Fruit fly (Drosophila melanogaster) ovary, adult (tissue): ENCODE measurements around the gene GstD1.

Experiments used
- CG17801 ChIP-seq: fragments of 200-800 bp; optimal IDR thresholded peaks from 2 replicates; lab custom pipeline; 2019; ENCODE audit warnings: missing biosample characterization, mild to moderate bottlenecking, missing genetic modification characterization, moderate library complexity; ENCODE audit not compliant: partially characterized antibody

The GstD1 gene

dm6 chr3R:12365887-12366286 lies 3.2 kb downstream of the GstD1 start:
- TF ChIP-seq CG17801, result no peak

- no peak for TF ChIP-seq CG17801
Measured at dm6 chr3R:12365264-12365840, 3.7 kb downstream of the GstD1 start, which contains the start of gene GstD10. GstD10 (minus strand) TSS chr3R:12365735.

dm6 chr3R:12364580-12364979 lies 4.5 kb downstream of the GstD1 start, which contains the start of gene Tim17a1:
Tim17a1 (minus strand) TSS chr3R:12364680.
- no peak for TF ChIP-seq CG17801

dm6 chr3R:12363544-12363943 lies 5.5 kb downstream of the GstD1 start:
- no peak for TF ChIP-seq CG17801

dm6 chr3R:12361962-12362497 lies 7.0 kb downstream of the GstD1 start:
- no peak for TF ChIP-seq CG17801

DNA sequence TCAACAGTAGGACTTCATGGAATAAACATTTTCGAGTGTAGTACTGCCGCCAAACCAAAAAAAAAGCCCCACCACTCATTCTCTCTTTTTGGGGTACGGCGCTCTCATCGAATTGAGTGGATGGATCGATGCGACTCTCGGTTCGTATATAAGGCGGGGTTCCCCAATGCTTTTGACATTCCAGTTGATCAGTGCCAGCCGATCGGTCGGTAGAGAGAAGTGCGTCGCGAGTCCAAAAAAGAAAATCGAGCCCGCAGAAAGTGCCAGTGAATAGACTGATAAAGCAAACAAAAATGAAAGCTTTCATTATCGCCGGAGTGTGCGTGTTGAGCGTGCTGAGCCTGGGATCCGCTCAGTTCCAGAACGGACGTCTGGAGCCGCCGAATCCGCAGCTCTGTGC lies 9.2 kb downstream of the GstD1 start, which contains the start of gene CG4115:
CG4115 (plus strand) TSS at position 172 of the 400 bp plus-strand sequence.
- TF ChIP-seq CG17801, result no peak

dm6 chr3R:12356044-12356443 lies 13.0 kb downstream of the GstD1 start, which contains the start of gene MBD-R2:
MBD-R2 (minus strand) TSS chr3R:12356265.
- TF ChIP-seq CG17801, result no peak

DNA sequence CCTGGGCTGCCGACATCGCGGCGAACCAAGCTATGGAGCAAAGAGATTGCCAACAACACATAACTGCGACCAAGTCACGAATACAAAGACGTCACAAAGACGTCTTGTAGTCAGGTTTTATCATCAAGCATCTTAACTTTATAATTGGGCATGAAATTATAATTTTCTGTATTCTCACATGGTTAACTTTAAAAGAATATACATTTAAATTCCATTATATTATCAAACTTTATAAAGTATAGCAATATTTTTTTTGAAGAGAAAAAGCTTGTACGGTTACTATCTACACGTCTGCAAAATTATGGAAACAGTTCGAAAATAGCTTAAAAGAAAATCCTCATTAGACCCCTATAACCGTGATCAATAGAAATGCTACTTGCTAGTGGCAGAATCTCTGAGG lies 17.1 kb downstream of the GstD1 start, which contains the start of gene CG10041:
CG10041 (minus strand) TSS at position 101 of the 400 bp plus-strand sequence.
- TF ChIP-seq CG17801, result no peak

DNA sequence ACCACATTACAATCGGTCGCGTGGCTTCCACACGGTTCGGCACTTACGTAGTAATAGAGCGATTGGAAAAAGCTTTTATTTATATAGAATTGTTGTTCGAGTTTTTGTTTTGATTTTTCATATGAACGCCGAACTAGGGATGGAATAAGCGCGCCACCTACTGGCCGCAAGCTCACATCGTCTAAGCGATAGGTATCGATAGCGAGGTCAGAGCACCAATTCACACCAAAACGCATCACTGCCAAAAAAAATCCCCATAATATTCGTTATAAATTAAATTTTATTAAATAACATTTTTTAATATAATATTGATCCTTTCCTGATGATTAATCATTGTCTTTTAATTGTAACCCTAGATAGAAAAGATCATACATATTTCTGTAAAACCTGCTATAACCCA lies 18.6 kb downstream of the GstD1 start, which contains the start of gene CG10038:
CG10038 (minus strand) TSS at position 148 of the 400 bp plus-strand sequence.
- no peak for TF ChIP-seq CG17801

dm6 chr3R:12347659-12348058 lies 21.4 kb downstream of the GstD1 start:
- TF ChIP-seq CG17801, result no peak

dm6 chr3R:12345989-12346388 lies 23.1 kb downstream of the GstD1 start:
- TF ChIP-seq CG17801, result no peak

DNA sequence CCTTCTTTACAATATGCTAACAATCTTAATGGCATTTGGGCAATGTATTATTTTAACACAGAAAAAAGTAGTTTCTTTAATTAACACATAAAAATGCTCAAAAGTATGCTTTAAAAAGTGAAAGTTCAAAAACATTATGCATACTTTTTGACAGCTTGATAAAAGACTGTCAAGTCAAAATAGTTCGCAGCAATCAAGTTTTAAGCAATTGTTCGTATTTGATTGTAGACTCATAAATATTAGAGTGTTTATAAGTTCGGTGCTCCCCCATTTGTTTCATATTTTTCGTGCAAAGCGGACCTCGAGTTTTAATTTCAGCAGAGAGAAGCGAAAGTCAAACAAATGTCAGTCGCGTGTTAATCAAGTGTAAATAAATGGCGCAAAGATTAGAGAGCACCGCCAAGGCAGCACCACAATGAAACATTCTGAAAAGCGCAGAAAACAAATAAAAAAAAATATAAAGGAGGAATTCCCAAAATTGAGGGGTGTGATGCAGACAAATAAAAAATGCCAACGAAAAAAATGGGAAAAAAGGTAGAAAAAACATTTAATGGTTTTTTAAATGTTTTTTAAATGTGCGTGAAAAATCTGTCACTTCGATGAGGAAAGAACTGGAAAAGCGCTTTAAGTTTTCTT lies 24.0 kb downstream of the GstD1 start:
- no peak for TF ChIP-seq CG17801

dm6 chr3R:12341374-12341773 lies 27.7 kb downstream of the GstD1 start, which contains the start of gene Sgsf:
Sgsf (plus strand) TSS chr3R:12341674.
- TF ChIP-seq CG17801, result no peak

dm6 chr3R:12329827-12330226 lies 39.2 kb downstream of the GstD1 start:
- TF ChIP-seq CG17801, result no peak

DNA sequence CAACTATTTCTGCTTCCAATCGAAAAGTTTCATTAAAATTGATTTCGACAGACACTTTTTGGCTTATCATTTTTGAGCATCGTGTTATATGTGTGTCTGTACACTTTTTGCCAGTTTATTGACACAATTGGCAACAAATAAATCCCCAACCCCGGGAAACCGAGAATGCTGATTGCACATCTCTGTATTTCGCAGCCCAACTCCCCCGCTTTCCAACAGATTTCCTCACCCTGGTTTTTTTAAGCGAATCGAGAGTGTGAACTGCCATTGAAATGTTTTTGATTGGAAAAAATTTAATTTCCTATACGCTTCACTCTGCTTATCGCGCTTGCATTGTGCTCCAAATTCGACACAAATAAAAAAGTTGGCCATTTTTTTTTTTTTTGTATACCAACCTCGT lies 42.2 kb downstream of the GstD1 start:
- TF ChIP-seq CG17801, result no peak

- TF ChIP-seq CG17801, result no peak
Measured at dm6 chr3R:12323221-12323620, 45.8 kb downstream of the GstD1 start, which contains the start of gene CG10013. CG10013 (plus strand) TSS chr3R:12323521.
